Worm (Caenorhabditis elegans) whole organism, mixed stage, embryonic: ENCODE measurements around the gene mtpn-1.

Experiments
- M03D4.4 ChIP-seq: sonication (generic microtip); optimal IDR thresholded peaks from 2 replicates; lab custom pipeline; 2017; ENCODE audit warnings: mild to moderate bottlenecking, missing genetic modification characterization, missing compliant biosample characterization
- bed-3 ChIP-seq: fragments of 200-800 bp; sonication (Bioruptor generic); optimal IDR thresholded peaks from 3 replicates; lab custom pipeline; 2018; ENCODE audit warnings: mild to moderate bottlenecking, missing genetic modification characterization, moderate library complexity, missing compliant biosample characterization
- blmp-1 ChIP-seq: fragments of 150-350 bp; optimal IDR thresholded peaks from 2 replicates; lab custom pipeline; 2014; ENCODE audit warnings: missing biosample characterization, missing genetic modification characterization
- ceh-39 ChIP-seq: fragments of 150-350 bp; optimal IDR thresholded peaks from 2 replicates; lab custom pipeline; 2014; ENCODE audit warnings: missing biosample characterization, missing genetic modification characterization
- ceh-43 ChIP-seq: fragments of 200-800 bp; sonication (Bioruptor generic); optimal IDR thresholded peaks from 2 replicates; lab custom pipeline; 2018; ENCODE audit warnings: mild to moderate bottlenecking, missing genetic modification characterization, moderate library complexity, missing compliant biosample characterization
- ceh-83 ChIP-seq: fragments of 200-800 bp; sonication (Bioruptor generic); optimal IDR thresholded peaks from 2 replicates; lab custom pipeline; 2018; ENCODE audit warnings: mild to moderate bottlenecking, missing genetic modification characterization, missing compliant biosample characterization
- ces-1 ChIP-seq: fragments of 150-350 bp; optimal IDR thresholded peaks from 2 replicates; lab custom pipeline; 2014; ENCODE audit warnings: missing biosample characterization, missing genetic modification reagents, missing genetic modification characterization
- cnd-1 ChIP-seq: fragments of 200-800 bp; sonication (Bioruptor generic); optimal IDR thresholded peaks from 2 replicates; lab custom pipeline; 2018; ENCODE audit warnings: mild to moderate bottlenecking, missing genetic modification characterization, missing compliant biosample characterization
- drap-1 ChIP-seq: fragments of 200-800 bp; sonication (Bioruptor generic); optimal IDR thresholded peaks from 3 replicates; lab custom pipeline; 2018; ENCODE audit warnings: mild to moderate bottlenecking, missing genetic modification characterization, missing compliant biosample characterization
- elt-1 ChIP-seq: sonication (generic microtip); optimal IDR thresholded peaks from 2 replicates; lab custom pipeline; 2017; ENCODE audit warnings: missing genetic modification characterization, mild to moderate bottlenecking, missing compliant biosample characterization, antibody characterized with exemption, moderate library complexity, borderline replicate concordance; ENCODE audit not compliant: insufficient read depth
- elt-3 ChIP-seq: fragments of 150-350 bp; optimal IDR thresholded peaks from 2 replicates; lab custom pipeline; 2014; ENCODE audit warnings: missing biosample characterization, missing genetic modification characterization
- flh-1 ChIP-seq: fragments of 200-800 bp; sonication (Bioruptor generic); optimal IDR thresholded peaks from 2 replicates; lab custom pipeline; 2018; ENCODE audit warnings: mild to moderate bottlenecking, missing genetic modification characterization, moderate library complexity, missing compliant biosample characterization
- ham-2 ChIP-seq: fragments of 200-800 bp; sonication (Bioruptor generic); optimal IDR thresholded peaks from 2 replicates; lab custom pipeline; 2018; ENCODE audit warnings: mild to moderate bottlenecking, missing genetic modification characterization, missing compliant biosample characterization
- hlh-1 ChIP-seq: fragments of 150-350 bp; optimal IDR thresholded peaks from 2 replicates; lab custom pipeline; 2014; ENCODE audit warnings: missing biosample characterization, missing genetic modification reagents, missing genetic modification characterization
- lin-13 ChIP-seq: fragments of 150-350 bp; optimal IDR thresholded peaks from 2 replicates; lab custom pipeline; 2014; ENCODE audit warnings: missing biosample characterization, missing genetic modification characterization
- lin-32 ChIP-seq: fragments of 200-800 bp; sonication (Bioruptor generic); optimal IDR thresholded peaks from 2 replicates; lab custom pipeline; 2018; ENCODE audit warnings: mild to moderate bottlenecking, missing genetic modification characterization, missing compliant biosample characterization
- lsy-2 ChIP-seq: fragments of 150-350 bp; optimal IDR thresholded peaks from 2 replicates; lab custom pipeline; 2014; ENCODE audit warnings: missing biosample characterization, missing genetic modification characterization
- mab-5 ChIP-seq: fragments of 150-350 bp; optimal IDR thresholded peaks from 2 replicates; lab custom pipeline; 2014; ENCODE audit warnings: missing biosample characterization, missing genetic modification characterization
- mep-1 ChIP-seq: fragments of 150-350 bp; optimal IDR thresholded peaks from 2 replicates; lab custom pipeline; 2017; ENCODE audit warnings: missing biosample characterization, missing genetic modification reagents, missing genetic modification characterization, inconsistent platforms
- mls-2 ChIP-seq: sonication (generic microtip); optimal IDR thresholded peaks from 2 replicates; lab custom pipeline; 2016; ENCODE audit warnings: mild to moderate bottlenecking, missing genetic modification characterization, moderate library complexity, missing compliant biosample characterization
- nhr-12 ChIP-seq: fragments of 150-350 bp; optimal IDR thresholded peaks from 2 replicates; lab custom pipeline; 2014; ENCODE audit warnings: missing biosample characterization, missing genetic modification characterization
- nhr-2 ChIP-seq: fragments of 150-350 bp; optimal IDR thresholded peaks from 2 replicates; lab custom pipeline; 2014; ENCODE audit warnings: missing biosample characterization, missing genetic modification characterization
- nhr-237 ChIP-seq: fragments of 150-350 bp; optimal IDR thresholded peaks from 2 replicates; lab custom pipeline; 2014; ENCODE audit warnings: missing biosample characterization, missing genetic modification characterization
- nhr-28 ChIP-seq: fragments of 150-350 bp; optimal IDR thresholded peaks from 2 replicates; lab custom pipeline; 2014; ENCODE audit warnings: missing biosample characterization, missing genetic modification characterization
- nhr-76 ChIP-seq: sonication (generic microtip); optimal IDR thresholded peaks from 2 replicates; lab custom pipeline; 2017; ENCODE audit warnings: missing biosample characterization, missing genetic modification characterization
- pha-4 ChIP-seq: fragments of 150-350 bp; optimal IDR thresholded peaks from 2 replicates; lab custom pipeline; 2018; ENCODE audit warnings: missing biosample characterization, missing genetic modification reagents, missing genetic modification characterization
- sem-2 ChIP-seq: fragments of 200-800 bp; sonication (Bioruptor generic); optimal IDR thresholded peaks from 2 replicates; lab custom pipeline; 2018; ENCODE audit warnings: mild to moderate bottlenecking, missing genetic modification characterization, missing compliant biosample characterization
- snpc-4 ChIP-seq: fragments of 150-350 bp; optimal IDR thresholded peaks from 2 replicates; lab custom pipeline; 2014; ENCODE audit warnings: missing biosample characterization, missing genetic modification characterization
- sptf-1 ChIP-seq: sonication (generic microtip); optimal IDR thresholded peaks from 2 replicates; lab custom pipeline; 2017; ENCODE audit warnings: mild to moderate bottlenecking, missing genetic modification characterization, moderate library complexity, missing compliant biosample characterization
- tbx-8 ChIP-seq: fragments of 200-800 bp; sonication (Bioruptor generic); optimal IDR thresholded peaks from 2 replicates; lab custom pipeline; 2018; ENCODE audit warnings: mild to moderate bottlenecking, missing genetic modification characterization, moderate library complexity, missing compliant biosample characterization
- unc-120 ChIP-seq: sonication (generic microtip); optimal IDR thresholded peaks from 2 replicates; lab custom pipeline; 2017; ENCODE audit warnings: missing genetic modification characterization, missing compliant biosample characterization; ENCODE audit not compliant: poor library complexity, severe bottlenecking
- unc-39 ChIP-seq: fragments of 150-350 bp; optimal IDR thresholded peaks from 2 replicates; lab custom pipeline; 2014; ENCODE audit warnings: missing biosample characterization, missing genetic modification characterization
- unc-62 ChIP-seq: fragments of 150-350 bp; optimal IDR thresholded peaks from 2 replicates; lab custom pipeline; 2014; ENCODE audit warnings: missing biosample characterization, missing genetic modification reagents, missing genetic modification characterization
- zip-8 ChIP-seq: fragments of 150-350 bp; optimal IDR thresholded peaks from 2 replicates; lab custom pipeline; 2014; ENCODE audit warnings: missing biosample characterization, missing genetic modification characterization
- ztf-11 ChIP-seq: fragments of 150-350 bp; optimal IDR thresholded peaks from 2 replicates; lab custom pipeline; 2014; ENCODE audit warnings: missing biosample characterization, missing genetic modification characterization

The mtpn-1 gene

ce11 chrX:2407167-2407566, at the start of gene mtpn-1:
Gene mtpn-1 (plus strand): TSS chrX:2407467.
- TF ChIP-seq blmp-1 (tag; lab: Kevin White, UChicago) (no peak), bed-3 (GFP tag; lab: Kevin White, UChicago) (no peak), flh-1 (GFP tag; lab: Kevin White, UChicago) (no peak), ham-2 (GFP tag; lab: Kevin White, UChicago) (no peak), sptf-1 (no peak), ceh-39 (tag; lab: Kevin White, UChicago) (no peak), nhr-2 (tag; lab: Kevin White, UChicago) (no peak), nhr-76 (no peak), hlh-1 (tag; lab: Kevin White, UChicago) (no peak), unc-62 (GFP tag; lab: Kevin White, UChicago) (no peak), nhr-12 (tag; lab: Kevin White, UChicago) (no peak), snpc-4 (tag; lab: Kevin White, UChicago) (no peak), unc-39 (tag; lab: Kevin White, UChicago) (no peak)

ce11 chrX:2359797-2360196, 47.5 kb upstream of the mtpn-1 start, which contains the start of gene lgc-40:
Gene lgc-40 (plus strand): TSS chrX:2360097.
- TF ChIP-seq unc-62 (GFP tag; lab: Kevin White, UChicago) (no peak), lin-32 (GFP tag; lab: Kevin White, UChicago) (no peak)

- TF ChIP-seq hlh-1 (tag; lab: Kevin White, UChicago) = no peak
- no peak for TF ChIP-seq ces-1
Measured at ce11 chrX:2362872-2363271, 44.4 kb upstream of the mtpn-1 start.

ce11 chrX:2364703-2365299, 42.5 kb upstream of the mtpn-1 start:
- TF ChIP-seq ceh-39 (tag; lab: Kevin White, UChicago) (no peak), ham-2 (GFP tag; lab: Kevin White, UChicago) (no peak), unc-62 (GFP tag; lab: Kevin White, UChicago) (no peak), nhr-237 (peak; percentile 61)
- TF ChIP-seq, all 35 proteins: peak for 1

- no peak for TF ChIP-seq elt-1 (tag; lab: Kevin White, UChicago)
- TF ChIP-seq cnd-1 (tag; lab: Kevin White, UChicago) = no peak
Measured at ce11 chrX:2365890-2366289, 41.4 kb upstream of the mtpn-1 start, which contains the start of gene T24D8.6. Gene T24D8.6 (minus strand): TSS chrX:2365990.

- TF ChIP-seq sptf-1 (peak; percentile 16), ceh-39 (tag; lab: Kevin White, UChicago) (peak; percentile 75), ham-2 (GFP tag; lab: Kevin White, UChicago) (peak; percentile 18), unc-39 (tag; lab: Kevin White, UChicago) (no peak), nhr-12 (tag; lab: Kevin White, UChicago) (no peak), ceh-43 (GFP tag; lab: Kevin White, UChicago) (no peak), flh-1 (GFP tag; lab: Kevin White, UChicago) (no peak), nhr-2 (tag; lab: Kevin White, UChicago) (peak; percentile 27), ceh-83 (GFP tag; lab: Kevin White, UChicago) (no peak), blmp-1 (tag; lab: Kevin White, UChicago) (no peak), nhr-76 (no peak), tbx-8 (GFP tag; lab: Kevin White, UChicago) (no peak), mls-2 (peak; percentile 51), drap-1 (GFP tag; lab: Kevin White, UChicago) (peak; percentile 49), M03D4.4 (tag; lab: Kevin White, UChicago) (peak; percentile 15), mab-5 (tag; lab: Kevin White, UChicago) (no peak), elt-3 (no peak), cnd-1 (tag; lab: Kevin White, UChicago) (peak; percentile 70), lin-32 (GFP tag; lab: Kevin White, UChicago) (no peak), unc-62 (GFP tag; lab: Kevin White, UChicago) (no peak), hlh-1 (tag; lab: Kevin White, UChicago) (no peak), bed-3 (GFP tag; lab: Kevin White, UChicago) (no peak), zip-8 (tag; lab: Kevin White, UChicago) (no peak), lin-13 (no peak), ztf-11 (tag; lab: Kevin White, UChicago) (peak; percentile 56), snpc-4 (tag; lab: Kevin White, UChicago) (no peak), lsy-2 (tag; lab: Kevin White, UChicago) (no peak), unc-120 (tag; lab: Kevin White, UChicago) (peak; percentile 16), mep-1 (tag; lab: Kevin White, UChicago) (peak; percentile 54), sem-2 (GFP tag; lab: Kevin White, UChicago) (peak; percentile 10), nhr-28 (tag; lab: Kevin White, UChicago) (no peak), ces-1 (no peak), pha-4 (peak; percentile 80)
Measured at ce11 chrX:2368042-2368814, 39.0 kb upstream of the mtpn-1 start.
